Fruit fly (Drosophila melanogaster) whole organism, embryonic: ENCODE measurements around the gene Glut4EF.

Experiments used
- Atf3 ChIP-seq: fragments of 200-800 bp; sonication (Bioruptor generic); optimal IDR thresholded peaks from 3 replicates; lab custom pipeline; 2016; ENCODE audit warnings: missing biosample characterization, missing genetic modification characterization
- CG10431 ChIP-seq: fragments of 200-800 bp; sonication (Bioruptor generic); optimal IDR thresholded peaks from 3 replicates; lab custom pipeline; 2018; ENCODE audit warnings: missing biosample characterization, mild to moderate bottlenecking, missing genetic modification characterization
- CG11093 ChIP-seq: fragments of 200-800 bp; sonication (Bioruptor generic); IDR thresholded peaks from 3 replicates; pipeline ENCODE4 v1.3.6; 2022; ENCODE audit warnings: missing biosample characterization, missing genetic modification characterization
- CG12155 ChIP-seq: fragments of 200-800 bp; sonication (Bioruptor generic); optimal IDR thresholded peaks from 3 replicates; lab custom pipeline; 2016; ENCODE audit warnings: missing biosample characterization, missing genetic modification characterization
- CG12236 ChIP-seq: fragments of 200-800 bp; sonication (Bioruptor generic); optimal IDR thresholded peaks from 2 replicates; lab custom pipeline; 2016; ENCODE audit warnings: missing biosample characterization, missing genetic modification characterization
- CG12659 ChIP-seq: fragments of 200-800 bp; sonication (Bioruptor generic); optimal IDR thresholded peaks from 3 replicates; lab custom pipeline; 2017; ENCODE audit warnings: mild to moderate bottlenecking, missing biosample characterization, missing genetic modification reagents, missing genetic modification characterization
- CG12769 ChIP-seq: fragments of 200-800 bp; sonication (Bioruptor generic); optimal IDR thresholded peaks from 2 replicates; lab custom pipeline; 2019; ENCODE audit warnings: missing biosample characterization, mild to moderate bottlenecking, missing genetic modification characterization, moderate library complexity
- CG14050 ChIP-seq: fragments of 200-800 bp; sonication (Bioruptor generic); IDR thresholded peaks from 3 replicates; pipeline ENCODE4 v1.3.6; 2022; ENCODE audit warnings: missing biosample characterization, missing genetic modification characterization
- CG15011 ChIP-seq: fragments of 200-800 bp; sonication (Bioruptor generic); optimal IDR thresholded peaks from 3 replicates; lab custom pipeline; 2018; ENCODE audit warnings: missing biosample characterization, mild to moderate bottlenecking, missing genetic modification characterization
- CG15073 ChIP-seq: fragments of 200-800 bp; sonication (Bioruptor generic); optimal IDR thresholded peaks from 2 replicates; lab custom pipeline; 2016; ENCODE audit warnings: missing biosample characterization, missing genetic modification characterization
- CG1529 ChIP-seq: fragments of 200-800 bp; sonication (Bioruptor generic); optimal IDR thresholded peaks from 3 replicates; lab custom pipeline; 2018; ENCODE audit warnings: missing biosample characterization, missing genetic modification characterization
- CG2202 ChIP-seq: fragments of 200-800 bp; sonication (Bioruptor generic); optimal IDR thresholded peaks from 2 replicates; lab custom pipeline; 2018; ENCODE audit warnings: missing biosample characterization, mild to moderate bottlenecking, missing genetic modification characterization
- CG3065 ChIP-seq: fragments of 200-800 bp; sonication (Bioruptor generic); optimal IDR thresholded peaks from 2 replicates; lab custom pipeline; 2016; ENCODE audit warnings: missing biosample characterization, missing genetic modification characterization
- CG3726 ChIP-seq: fragments of 200-800 bp; sonication (Bioruptor generic); IDR thresholded peaks from 3 replicates; pipeline ENCODE4, ENCODE4 v1.3.6; 2022; ENCODE audit warnings: missing biosample characterization, missing genetic modification characterization
- CG5953 ChIP-seq: fragments of 200-800 bp; sonication (Bioruptor generic); IDR thresholded peaks from 2 replicates; pipeline ENCODE4 v1.3.6; 2022; ENCODE audit warnings: missing biosample characterization, missing genetic modification characterization
- CG6791 ChIP-seq: fragments of 200-800 bp; sonication (Bioruptor generic); IDR thresholded peaks from 3 replicates; pipeline ENCODE4 v1.3.6; 2022; ENCODE audit warnings: missing biosample characterization, missing genetic modification characterization; ENCODE audit not compliant: partially characterized antibody
- CG7839 ChIP-seq: fragments of 200-800 bp; sonication (Bioruptor generic); optimal IDR thresholded peaks from 3 replicates; lab custom pipeline; 2018; ENCODE audit warnings: missing biosample characterization, mild to moderate bottlenecking, missing genetic modification characterization, moderate library complexity
- CG9817 ChIP-seq: fragments of 200-800 bp; sonication (Bioruptor generic); optimal IDR thresholded peaks from 2 replicates; lab custom pipeline; 2018; ENCODE audit warnings: missing biosample characterization, mild to moderate bottlenecking, missing genetic modification characterization, moderate library complexity
- CG9932 ChIP-seq: fragments of 200-800 bp; sonication (Bioruptor generic); IDR thresholded peaks from 2 replicates; pipeline ENCODE4 v1.3.6; 2022; ENCODE audit warnings: missing biosample characterization, missing genetic modification characterization
- CTCF ChIP-seq: fragments of 200-800 bp; sonication (Bioruptor generic); optimal IDR thresholded peaks from 2 replicates; lab custom pipeline; 2017; ENCODE audit warnings: missing biosample characterization, mild to moderate bottlenecking, missing genetic modification characterization, moderate library complexity
- CkIIα-i1 ChIP-seq: fragments of 200-800 bp; sonication (Bioruptor generic); IDR thresholded peaks from 2 replicates; pipeline ENCODE4 v1.3.6; 2022; ENCODE audit warnings: missing biosample characterization, missing genetic modification characterization
- Dek ChIP-seq: fragments of 200-800 bp; sonication (Bioruptor generic); optimal IDR thresholded peaks from 3 replicates; lab custom pipeline; 2019; ENCODE audit warnings: missing biosample characterization, mild to moderate bottlenecking, missing genetic modification characterization, moderate library complexity
- E2f1 ChIP-seq: fragments of 200-800 bp; sonication (Bioruptor generic); IDR thresholded peaks from 2 replicates; pipeline ENCODE4 v1.3.6; 2022; ENCODE audit warnings: missing biosample characterization, missing genetic modification characterization
- HHEX ChIP-seq: fragments of 200-800 bp; sonication (Bioruptor generic); optimal IDR thresholded peaks from 3 replicates; lab custom pipeline; 2017; ENCODE audit warnings: missing biosample characterization, mild to moderate bottlenecking, missing genetic modification characterization, missing genetic modification reagents
- Mes4 ChIP-seq: fragments of 200-800 bp; sonication (Bioruptor generic); optimal IDR thresholded peaks from 2 replicates; lab custom pipeline; 2016; ENCODE audit warnings: missing biosample characterization, missing genetic modification characterization
- NC2β ChIP-seq: fragments of 200-800 bp; sonication (Bioruptor generic); optimal IDR thresholded peaks from 2 replicates; lab custom pipeline; 2016; ENCODE audit warnings: missing biosample characterization, missing genetic modification characterization
- Nf-YC ChIP-seq: fragments of 200-800 bp; optimal IDR thresholded peaks from 3 replicates; lab custom pipeline; 2019; ENCODE audit warnings: missing biosample characterization, mild to moderate bottlenecking, missing genetic modification characterization, moderate library complexity
- Ssrp ChIP-seq: fragments of 200-800 bp; sonication (Bioruptor generic); optimal IDR thresholded peaks from 2 replicates; lab custom pipeline; 2018; ENCODE audit warnings: missing biosample characterization, mild to moderate bottlenecking, missing genetic modification characterization, moderate library complexity
- Tbp ChIP-seq: fragments of >200 bp; optimal IDR thresholded peaks from 2 replicates; lab custom pipeline; 2018; ENCODE audit warnings: missing biosample characterization, missing genetic modification characterization
- ac ChIP-seq: fragments of 200-800 bp; sonication (Bioruptor generic); optimal IDR thresholded peaks from 3 replicates; lab custom pipeline; 2017; ENCODE audit warnings: missing biosample characterization, mild to moderate bottlenecking, missing genetic modification characterization
- az2 ChIP-seq: fragments of 200-800 bp; sonication (Bioruptor generic); optimal IDR thresholded peaks from 3 replicates; lab custom pipeline; 2016; ENCODE audit warnings: missing biosample characterization, missing genetic modification characterization
- bowl ChIP-seq: fragments of 200-800 bp; sonication (Bioruptor generic); IDR thresholded peaks from 2 replicates; pipeline ENCODE4 v1.3.6; 2022; ENCODE audit warnings: missing biosample characterization, missing genetic modification characterization
- cato ChIP-seq: fragments of 200-800 bp; sonication (Bioruptor generic); optimal IDR thresholded peaks from 2 replicates; lab custom pipeline; 2016; ENCODE audit warnings: missing biosample characterization, missing genetic modification characterization, borderline replicate concordance
- da ChIP-seq: fragments of 200-800 bp; sonication (Bioruptor generic); optimal IDR thresholded peaks from 2 replicates; lab custom pipeline; 2016; ENCODE audit warnings: missing biosample characterization, missing genetic modification characterization
- dmrt99B ChIP-seq: fragments of 200-800 bp; sonication (Bioruptor generic); optimal IDR thresholded peaks from 2 replicates; lab custom pipeline; 2018; ENCODE audit warnings: missing biosample characterization, mild to moderate bottlenecking, missing genetic modification characterization, moderate library complexity
- eve ChIP-seq, 2 experiments: fragments of >200 bp; optimal IDR thresholded peaks; 2 replicates each; lab custom pipeline; 2017; ENCODE audit warnings: missing biosample characterization in 2 of 2, missing genetic modification characterization in 2 of 2
- ewg ChIP-seq: fragments of 200-800 bp; sonication (Bioruptor generic); optimal IDR thresholded peaks from 3 replicates; lab custom pipeline; 2017; ENCODE audit warnings: mild to moderate bottlenecking, missing biosample characterization, missing genetic modification reagents, missing genetic modification characterization
- ftz-f1 ChIP-seq: fragments of 200-800 bp; sonication (Bioruptor generic); optimal IDR thresholded peaks from 2 replicates; lab custom pipeline; 2016; ENCODE audit warnings: missing biosample characterization, missing genetic modification characterization
- gem ChIP-seq: fragments of 200-800 bp; sonication (Bioruptor generic); optimal IDR thresholded peaks from 2 replicates; lab custom pipeline; 2019; ENCODE audit warnings: missing biosample characterization, mild to moderate bottlenecking, missing genetic modification characterization, moderate library complexity
- grau ChIP-seq: fragments of 200-800 bp; optimal IDR thresholded peaks from 3 replicates; lab custom pipeline; 2019; ENCODE audit warnings: missing biosample characterization, mild to moderate bottlenecking, missing genetic modification characterization, moderate library complexity
- maf-S ChIP-seq: fragments of 200-800 bp; sonication (Bioruptor generic); optimal IDR thresholded peaks from 2 replicates; lab custom pipeline; 2016; ENCODE audit warnings: missing biosample characterization, missing genetic modification characterization
- nerfin-1 ChIP-seq: fragments of 200-800 bp; sonication (Bioruptor generic); optimal IDR thresholded peaks from 3 replicates; lab custom pipeline; 2019; ENCODE audit warnings: missing biosample characterization, mild to moderate bottlenecking, missing genetic modification characterization, moderate library complexity
- otp ChIP-seq: fragments of 200-800 bp; sonication (Bioruptor generic); IDR thresholded peaks from 3 replicates; pipeline ENCODE4, ENCODE4 v1.3.6; 2022; ENCODE audit warnings: missing biosample characterization, missing genetic modification characterization
- pita ChIP-seq: fragments of 200-800 bp; sonication (Bioruptor generic); optimal IDR thresholded peaks from 2 replicates; lab custom pipeline; 2017; ENCODE audit warnings: missing biosample characterization, mild to moderate bottlenecking, missing genetic modification characterization
- salm ChIP-seq: fragments of 200-800 bp; sonication (Bioruptor generic); optimal IDR thresholded peaks from 2 replicates; lab custom pipeline; 2018; ENCODE audit warnings: missing biosample characterization, mild to moderate bottlenecking, missing genetic modification characterization
- sc ChIP-seq, 3 experiments: fragments of >200 bp in 2 of 3; fragments of 200-800 bp in 1 of 3; sonication (Bioruptor generic) in 1 of 3; optimal IDR thresholded peaks; 2 replicates in 2 of 3; 3 replicates in 1 of 3; lab custom pipeline; 2017; ENCODE audit warnings: mild to moderate bottlenecking in 1 of 3, missing biosample characterization in 1 of 3, missing genetic modification characterization in 1 of 3, missing genetic modification reagents in 1 of 3
- scrt ChIP-seq: fragments of 200-800 bp; sonication (Bioruptor generic); optimal IDR thresholded peaks from 2 replicates; lab custom pipeline; 2018; ENCODE audit warnings: missing biosample characterization, mild to moderate bottlenecking, missing genetic modification characterization, moderate library complexity
- seq ChIP-seq: fragments of 200-800 bp; sonication (Bioruptor generic); IDR thresholded peaks from 2 replicates; pipeline ENCODE4 v1.3.6; 2022; ENCODE audit warnings: missing biosample characterization, missing genetic modification characterization
- sim ChIP-seq: fragments of 200-800 bp; sonication (Bioruptor generic); IDR thresholded peaks from 2 replicates; pipeline ENCODE4 v1.3.6; 2022; ENCODE audit warnings: missing biosample characterization, missing genetic modification characterization
- ssp ChIP-seq: fragments of 200-800 bp; sonication (Bioruptor generic); IDR thresholded peaks from 2 replicates; pipeline ENCODE4 v1.3.6; 2022; ENCODE audit warnings: missing biosample characterization, missing genetic modification characterization
- zf30C ChIP-seq: fragments of 200-800 bp; sonication (Bioruptor generic); optimal IDR thresholded peaks from 3 replicates; lab custom pipeline; 2018; ENCODE audit warnings: missing biosample characterization, mild to moderate bottlenecking, missing genetic modification characterization
- zfh2 ChIP-seq: fragments of 200-800 bp; sonication (Bioruptor generic); optimal IDR thresholded peaks from 2 replicates; lab custom pipeline; 2016; ENCODE audit warnings: missing biosample characterization, missing genetic modification characterization

Gene Glut4EF

DNA sequence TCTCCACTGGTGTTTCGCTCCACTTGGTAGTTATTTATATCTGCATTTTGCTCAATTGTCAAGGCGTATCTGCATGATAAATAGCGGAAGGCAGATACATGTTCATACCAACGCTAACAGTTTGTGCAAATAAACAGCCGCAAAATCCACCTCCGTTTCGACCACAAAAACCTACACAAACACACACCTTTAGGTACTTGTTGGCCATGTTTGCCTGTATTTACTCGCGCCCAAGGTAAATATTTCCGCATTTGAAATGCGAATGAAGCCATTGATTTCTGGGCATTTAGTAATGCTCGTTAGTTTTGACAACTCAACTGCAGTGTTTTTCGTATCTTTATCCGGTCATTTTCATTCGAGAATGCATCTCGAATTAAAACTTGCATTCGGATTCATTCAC, 44.3 kb downstream of the Glut4EF start (continued):
- TF ChIP-seq CG12659: no peak
- no peak for TF ChIP-seq CTCF (GFP tag; lab: Kevin White, UChicago)
- no peak for TF ChIP-seq ssp
- TF ChIP-seq Tbp (GFP tag; lab: Kevin White, UChicago): no peak
- no peak for TF ChIP-seq CG15011 (GFP tag; lab: Kevin White, UChicago)
- peak; percentile 6 for TF ChIP-seq gem (tag; lab: Kevin White, UChicago)
- no peak for TF ChIP-seq ac (GFP tag; lab: Kevin White, UChicago)
- TF ChIP-seq otp: 0 out of 3 replicates have a peak, but pooled peaks have one; percentile 10
- TF ChIP-seq CG10431: no peak
- TF ChIP-seq sc (optimal IDR thresholded peaks at IDR 0.05; lab: Kevin White, UChicago): no peak
- TF ChIP-seq sc (GFP tag; optimal IDR thresholded peaks at IDR 0.05; lab: Kevin White, UChicago): no peak
- TF ChIP-seq cato (GFP tag; lab: Kevin White, UChicago): no peak
- peak; percentile 9 for TF ChIP-seq HHEX (GFP tag; lab: Kevin White, UChicago)
- TF ChIP-seq E2f1 (GFP tag; lab: Robert Waterston, UW): no peak
- TF ChIP-seq maf-S (GFP tag; lab: Kevin White, UChicago): no peak
- no peak for TF ChIP-seq ewg (GFP tag; lab: Kevin White, UChicago)
- no peak for TF ChIP-seq sim (GFP tag; lab: Robert Waterston, UW)
- TF ChIP-seq CG11093 (GFP tag; lab: Robert Waterston, UW): no peak
- peak; percentile 28; the same call in 1 of the 2 replicates for TF ChIP-seq seq (GFP tag; lab: Robert Waterston, UW)
- TF ChIP-seq Dek (tag; lab: Kevin White, UChicago): no peak
- no peak for TF ChIP-seq CG12155
- TF ChIP-seq CG5953: no peak
- TF ChIP-seq az2 (GFP tag; lab: Kevin White, UChicago): no peak
- TF ChIP-seq salm (tag; lab: Kevin White, UChicago): no peak
- TF ChIP-seq da: no peak
- no peak for TF ChIP-seq CG6791 (GFP tag; lab: Robert Waterston, UW)
- peak in 1 of 2 experiments; percentile 36 for TF ChIP-seq eve (GFP tag; optimal IDR thresholded peaks at IDR 0.05; lab: Kevin White, UChicago)
- TF ChIP-seq CkIIα-i1 (GFP tag; lab: Robert Waterston, UW): no peak
- TF ChIP-seq ftz-f1 (GFP tag; lab: Kevin White, UChicago): no peak
- TF ChIP-seq zfh2 (GFP tag; lab: Kevin White, UChicago): no peak
- TF ChIP-seq CG12769: peak; percentile 13
- no peak for TF ChIP-seq Mes4 (GFP tag; lab: Kevin White, UChicago)
- no peak for TF ChIP-seq scrt
- TF ChIP-seq grau (tag; lab: Kevin White, UChicago): no peak
- no peak for TF ChIP-seq bowl (GFP tag; lab: Robert Waterston, UW)
- no peak for TF ChIP-seq CG9817 (tag; lab: Kevin White, UChicago)
- no peak for TF ChIP-seq CG3726 (GFP tag; lab: Robert Waterston, UW)
- TF ChIP-seq nerfin-1 (tag; lab: Kevin White, UChicago): no peak
- TF ChIP-seq CG1529 (GFP tag; lab: Kevin White, UChicago): no peak
- TF ChIP-seq CG9932: no peak; the same call in 1 of the 2 replicates
- no peak for TF ChIP-seq Ssrp (tag; lab: Kevin White, UChicago)
- no peak for TF ChIP-seq zf30C (GFP tag; lab: Kevin White, UChicago)
- TF ChIP-seq CG2202 (tag; lab: Kevin White, UChicago): no peak
- no peak for TF ChIP-seq Atf3
- no peak for TF ChIP-seq CG7839 (tag; lab: Kevin White, UChicago)
- no peak for TF ChIP-seq CG14050 (GFP tag; lab: Robert Waterston, UW)
- TF ChIP-seq pita (GFP tag; lab: Kevin White, UChicago): no peak
- TF ChIP-seq CG12236 (GFP tag; lab: Kevin White, UChicago): no peak
- TF ChIP-seq NC2β (GFP tag; lab: Kevin White, UChicago): no peak
- TF ChIP-seq Nf-YC: no peak
- TF ChIP-seq dmrt99B: no peak
- no peak for TF ChIP-seq CG15073 (GFP tag; lab: Kevin White, UChicago)
- TF ChIP-seq CG3065 (GFP tag; lab: Kevin White, UChicago): no peak
